Fruit fly (Drosophila melanogaster) whole organism, prepupa: Measurements from ENCODE around the gene GlyRS.

Source experiments
- Blimp-1 ChIP-seq: fragments of 200-800 bp; sonication (Bioruptor generic); optimal IDR thresholded peaks from 3 replicates; lab custom pipeline; 2017; ENCODE audit warnings: missing biosample characterization, missing genetic modification characterization, mild to moderate bottlenecking, moderate library complexity, missing genetic modification reagents
- CG10631 ChIP-seq: fragments of 200-800 bp; sonication (Bioruptor generic); optimal IDR thresholded peaks from 2 replicates; lab custom pipeline; 2016; ENCODE audit warnings: missing biosample characterization, missing genetic modification characterization
- CG10669 ChIP-seq: fragments of 200-800 bp; sonication (Bioruptor generic); optimal IDR thresholded peaks from 3 replicates; lab custom pipeline; 2018; ENCODE audit warnings: missing biosample characterization, mild to moderate bottlenecking, missing genetic modification characterization, moderate library complexity
- CG11762 ChIP-seq: fragments of 200-800 bp; sonication (Bioruptor generic); optimal IDR thresholded peaks from 3 replicates; lab custom pipeline; 2016; ENCODE audit warnings: missing biosample characterization, missing genetic modification characterization; ENCODE audit not compliant: insufficient read depth
- CG11902 ChIP-seq: fragments of 200-800 bp; sonication (Bioruptor generic); optimal IDR thresholded peaks from 3 replicates; lab custom pipeline; 2016; ENCODE audit warnings: missing biosample characterization, missing genetic modification characterization
- CG15336 ChIP-seq: fragments of 200-800 bp; sonication (Bioruptor generic); IDR thresholded peaks from 2 replicates; pipeline ENCODE4 v1.3.6; 2022; ENCODE audit warnings: missing biosample characterization, missing genetic modification characterization
- CG1621 ChIP-seq: fragments of 200-800 bp; sonication (Bioruptor generic); optimal IDR thresholded peaks from 3 replicates; lab custom pipeline; 2018; ENCODE audit warnings: missing biosample characterization, mild to moderate bottlenecking, missing genetic modification characterization
- CG16779 ChIP-seq: fragments of 200-800 bp; sonication (Bioruptor generic); optimal IDR thresholded peaks from 3 replicates; lab custom pipeline; 2017; ENCODE audit warnings: missing biosample characterization, mild to moderate bottlenecking, missing genetic modification characterization
- CG3032 ChIP-seq: fragments of 200-800 bp; optimal IDR thresholded peaks from 2 replicates; lab custom pipeline; 2019; ENCODE audit warnings: missing biosample characterization, mild to moderate bottlenecking, missing genetic modification characterization, moderate library complexity
- CG31627 ChIP-seq: fragments of 200-800 bp; sonication (Bioruptor generic); optimal IDR thresholded peaks from 3 replicates; lab custom pipeline; 2016; ENCODE audit warnings: missing biosample characterization, missing genetic modification characterization
- CG32006 ChIP-seq: fragments of 200-800 bp; sonication (Bioruptor generic); optimal IDR thresholded peaks from 3 replicates; lab custom pipeline; 2017; ENCODE audit warnings: missing biosample characterization, mild to moderate bottlenecking, missing genetic modification characterization
- CG3919 ChIP-seq: fragments of 200-800 bp; sonication (Bioruptor generic); optimal IDR thresholded peaks from 3 replicates; lab custom pipeline; 2016; ENCODE audit warnings: missing biosample characterization, missing genetic modification characterization
- CG4318 ChIP-seq: fragments of 200-800 bp; sonication (Bioruptor generic); optimal IDR thresholded peaks from 3 replicates; lab custom pipeline; 2017; ENCODE audit warnings: missing biosample characterization, mild to moderate bottlenecking, missing genetic modification characterization
- CG6163 ChIP-seq: fragments of 200-800 bp; sonication (Bioruptor generic); IDR thresholded peaks from 3 replicates; pipeline ENCODE4 v1.3.6; 2022; ENCODE audit warnings: missing biosample characterization, missing genetic modification characterization
- CG6276 ChIP-seq: fragments of 200-800 bp; sonication (Bioruptor generic); optimal IDR thresholded peaks from 2 replicates; lab custom pipeline; 2017; ENCODE audit warnings: missing biosample characterization, mild to moderate bottlenecking, missing genetic modification characterization
- CG6792 ChIP-seq: fragments of 200-800 bp; sonication (Bioruptor generic); optimal IDR thresholded peaks from 3 replicates; lab custom pipeline; 2016; ENCODE audit warnings: missing biosample characterization, missing genetic modification characterization
- CG6808 ChIP-seq: fragments of 200-800 bp; sonication (Bioruptor generic); optimal IDR thresholded peaks from 3 replicates; lab custom pipeline; 2017; ENCODE audit warnings: missing biosample characterization, missing genetic modification characterization, mild to moderate bottlenecking, moderate library complexity, missing genetic modification reagents
- CG6854 ChIP-seq: fragments of 200-800 bp; sonication (Bioruptor generic); optimal IDR thresholded peaks from 2 replicates; lab custom pipeline; 2017; ENCODE audit warnings: missing biosample characterization, mild to moderate bottlenecking, missing genetic modification characterization
- CG7368 ChIP-seq: fragments of 200-800 bp; sonication (Bioruptor generic); optimal IDR thresholded peaks from 3 replicates; lab custom pipeline; 2016; ENCODE audit warnings: missing biosample characterization, missing genetic modification characterization
- CG8119 ChIP-seq: fragments of 200-800 bp; sonication (Bioruptor generic); IDR thresholded peaks from 3 replicates; pipeline ENCODE4 v1.3.6; 2022; ENCODE audit warnings: missing biosample characterization, missing genetic modification characterization
- CG8319 ChIP-seq: fragments of 200-800 bp; sonication (Bioruptor generic); optimal IDR thresholded peaks from 3 replicates; lab custom pipeline; 2016; ENCODE audit warnings: missing biosample characterization, missing genetic modification characterization
- CG8632 ChIP-seq: fragments of 200-800 bp; sonication (Bioruptor generic); optimal IDR thresholded peaks from 3 replicates; lab custom pipeline; 2016; ENCODE audit warnings: missing biosample characterization, missing genetic modification characterization
- CG9139 ChIP-seq: fragments of 200-800 bp; sonication (Bioruptor generic); optimal IDR thresholded peaks from 3 replicates; lab custom pipeline; 2017; ENCODE audit warnings: missing biosample characterization, mild to moderate bottlenecking, missing genetic modification characterization
- Eip75B ChIP-seq: fragments of 200-800 bp; sonication (Bioruptor generic); optimal IDR thresholded peaks from 3 replicates; lab custom pipeline; 2016; ENCODE audit warnings: missing biosample characterization, missing genetic modification characterization
- Eip78C ChIP-seq: fragments of 200-800 bp; sonication (Bioruptor generic); peaks from one replicate; lab custom pipeline; 2016; ENCODE audit warnings: missing biosample characterization, missing genetic modification characterization
- Eip93F ChIP-seq: fragments of 200-800 bp; sonication (Bioruptor generic); optimal IDR thresholded peaks from 2 replicates; lab custom pipeline; 2016; ENCODE audit warnings: missing biosample characterization, mild to moderate bottlenecking, missing genetic modification characterization
- Ets21C ChIP-seq: fragments of 200-800 bp; sonication (Bioruptor generic); optimal IDR thresholded peaks from 3 replicates; lab custom pipeline; 2016; ENCODE audit warnings: missing biosample characterization, missing genetic modification characterization
- Ets96B ChIP-seq: fragments of 200-800 bp; optimal IDR thresholded peaks from 2 replicates; lab custom pipeline; 2019; ENCODE audit warnings: missing biosample characterization, mild to moderate bottlenecking, missing genetic modification characterization, moderate library complexity
- Gug ChIP-seq: fragments of 200-800 bp; sonication (Bioruptor generic); IDR thresholded peaks from 2 replicates; pipeline ENCODE4 v1.3.6; 2022; ENCODE audit warnings: missing biosample characterization, missing genetic modification characterization
- Hr38 ChIP-seq: sonication (Bioruptor generic); optimal IDR thresholded peaks from 2 replicates; lab custom pipeline; 2016; ENCODE audit warnings: missing biosample characterization, missing genetic modification characterization
- Hr39 ChIP-seq: fragments of 200-800 bp; sonication (Bioruptor generic); optimal IDR thresholded peaks from 2 replicates; lab custom pipeline; 2016; ENCODE audit warnings: missing biosample characterization, missing genetic modification characterization
- Hr4 ChIP-seq: fragments of 200-800 bp; sonication (Bioruptor generic); optimal IDR thresholded peaks from 3 replicates; lab custom pipeline; 2016; ENCODE audit warnings: missing biosample characterization, missing genetic modification characterization
- Lpt ChIP-seq: fragments of 200-800 bp; sonication (Bioruptor generic); optimal IDR thresholded peaks from 3 replicates; lab custom pipeline; 2016; ENCODE audit warnings: missing biosample characterization, missing genetic modification characterization
- Met ChIP-seq: fragments of 200-800 bp; sonication (Bioruptor generic); optimal IDR thresholded peaks from 3 replicates; lab custom pipeline; 2016; ENCODE audit warnings: missing biosample characterization, missing genetic modification characterization
- OdsH ChIP-seq: fragments of 200-800 bp; sonication (Bioruptor generic); optimal IDR thresholded peaks from 3 replicates; lab custom pipeline; 2016; ENCODE audit warnings: missing biosample characterization, missing genetic modification characterization
- Smox ChIP-seq: fragments of 200-800 bp; sonication (Bioruptor generic); optimal IDR thresholded peaks from 3 replicates; lab custom pipeline; 2016; ENCODE audit warnings: missing biosample characterization, missing genetic modification characterization
- Sox102F ChIP-seq: fragments of 200-800 bp; sonication (Bioruptor generic); optimal IDR thresholded peaks from 2 replicates; lab custom pipeline; 2016; ENCODE audit warnings: missing biosample characterization, mild to moderate bottlenecking, missing genetic modification characterization
- Sox14 ChIP-seq: fragments of 200-800 bp; sonication (Bioruptor generic); optimal IDR thresholded peaks from 3 replicates; lab custom pipeline; 2016; ENCODE audit warnings: missing biosample characterization, missing genetic modification characterization
- acj6 ChIP-seq: fragments of 200-800 bp; sonication (Bioruptor generic); optimal IDR thresholded peaks from 3 replicates; lab custom pipeline; 2016; ENCODE audit warnings: missing biosample characterization, missing genetic modification characterization
- cyc ChIP-seq: fragments of 200-800 bp; sonication (Bioruptor generic); optimal IDR thresholded peaks from 3 replicates; lab custom pipeline; 2016; ENCODE audit warnings: missing biosample characterization, missing genetic modification characterization
- dac ChIP-seq: fragments of 200-800 bp; sonication (Bioruptor generic); optimal IDR thresholded peaks from 2 replicates; lab custom pipeline; 2017; ENCODE audit warnings: missing biosample characterization, mild to moderate bottlenecking, missing genetic modification characterization
- dsx ChIP-seq: fragments of 200-800 bp; optimal IDR thresholded peaks from 3 replicates; lab custom pipeline; 2019; ENCODE audit warnings: missing biosample characterization, mild to moderate bottlenecking, missing genetic modification characterization, moderate library complexity; ENCODE audit not compliant: poor library complexity, severe bottlenecking
- eg ChIP-seq: fragments of 200-800 bp; sonication (Bioruptor generic); IDR thresholded peaks from 3 replicates; pipeline ENCODE4 v1.3.6; 2022; ENCODE audit warnings: missing biosample characterization, missing genetic modification characterization
- fd59A ChIP-seq: fragments of 200-800 bp; sonication (Bioruptor generic); optimal IDR thresholded peaks from 2 replicates; lab custom pipeline; 2017; ENCODE audit warnings: missing biosample characterization, mild to moderate bottlenecking, missing genetic modification characterization, missing genetic modification reagents
- lz ChIP-seq: fragments of 200-800 bp; sonication (Bioruptor generic); optimal IDR thresholded peaks from 3 replicates; lab custom pipeline; 2016; ENCODE audit warnings: missing biosample characterization, missing genetic modification characterization
- net ChIP-seq: fragments of 200-800 bp; sonication (Bioruptor generic); optimal IDR thresholded peaks from 3 replicates; lab custom pipeline; 2016; ENCODE audit warnings: missing biosample characterization, missing genetic modification characterization
- salr ChIP-seq, 2 experiments: fragments of 200-800 bp; sonication (Bioruptor generic); optimal IDR thresholded peaks; 3 replicates each; lab custom pipeline; 2016 to 2018; ENCODE audit warnings: missing biosample characterization in 2 of 2, missing genetic modification characterization in 2 of 2, mild to moderate bottlenecking in 1 of 2
- ss ChIP-seq, 2 experiments: fragments of 200-800 bp; sonication (Bioruptor generic); optimal IDR thresholded peaks; 2 replicates in 1 of 2; 3 replicates in 1 of 2; lab custom pipeline; 2017 to 2018; ENCODE audit warnings: mild to moderate bottlenecking in 2 of 2, missing biosample characterization in 2 of 2, missing genetic modification characterization in 2 of 2, moderate library complexity in 1 of 2
- svp ChIP-seq: fragments of 200-800 bp; sonication (Bioruptor generic); peaks from one replicate; lab custom pipeline; 2016; ENCODE audit warnings: missing biosample characterization, missing genetic modification characterization
- topi ChIP-seq: fragments of 200-800 bp; sonication (Bioruptor generic); optimal IDR thresholded peaks from 3 replicates; lab custom pipeline; 2016; ENCODE audit warnings: missing biosample characterization, missing genetic modification characterization
- vri ChIP-seq: fragments of 200-800 bp; sonication (Bioruptor generic); optimal IDR thresholded peaks from 3 replicates; lab custom pipeline; 2016; ENCODE audit warnings: missing biosample characterization, mild to moderate bottlenecking, missing genetic modification characterization

Gene GlyRS

dm6 chr3L:15107776-15108379 is 12.9 kb downstream of the GlyRS start:
- TF ChIP-seq Hr38 (GFP tag; lab: Kevin White, UChicago) (no peak), CG8632 (GFP tag; lab: Kevin White, UChicago) (peak; percentile 95), Sox14 (GFP tag; lab: Kevin White, UChicago) (peak; percentile 93), CG3032 (tag; lab: Kevin White, UChicago) (peak; percentile 96), Ets21C (GFP tag; lab: Kevin White, UChicago) (peak; percentile 90), Eip78C (GFP tag; lab: Kevin White, UChicago) (peak; percentile 99), CG11762 (GFP tag; lab: Kevin White, UChicago) (peak; percentile 91), Eip93F (GFP tag; lab: Kevin White, UChicago) (peak; percentile 91), Hr4 (GFP tag; lab: Kevin White, UChicago) (peak; percentile 95), CG8319 (GFP tag; lab: Kevin White, UChicago) (peak; percentile 91), CG11902 (GFP tag; lab: Kevin White, UChicago) (peak; percentile 94), acj6 (GFP tag; lab: Kevin White, UChicago) (peak; percentile 97), CG6808 (peak; percentile 96), topi (peak; percentile 93), cyc (GFP tag; lab: Kevin White, UChicago) (peak; percentile 91), CG15336 (GFP tag; lab: Robert Waterston, UW) (peak; percentile 96), CG6163 (GFP tag; lab: Robert Waterston, UW) (peak; percentile 82), CG4318 (GFP tag; lab: Kevin White, UChicago) (peak; percentile 95), dac (peak; percentile 91), CG10669 (GFP tag; lab: Kevin White, UChicago) (peak; percentile 95), Lpt (peak; percentile 87), CG6276 (GFP tag; lab: Kevin White, UChicago) (peak; percentile 94), Smox (GFP tag; lab: Kevin White, UChicago) (peak; percentile 94), Sox102F (peak; percentile 92), CG31627 (peak; percentile 91), fd59A (GFP tag; lab: Kevin White, UChicago) (peak; percentile 98), CG9139 (GFP tag; lab: Kevin White, UChicago) (peak; percentile 89), CG10631 (GFP tag; lab: Kevin White, UChicago) (peak; percentile 98), CG6854 (GFP tag; lab: Kevin White, UChicago) (peak; percentile 100), ss (GFP tag; optimal IDR thresholded peaks at IDR 0.05; lab: Kevin White, UChicago) (peak; percentile 95), Ets96B (peak; percentile 95), dsx (GFP tag; lab: Kevin White, UChicago) (peak; percentile 92), CG7368 (peak; percentile 89), Hr39 (GFP tag; lab: Kevin White, UChicago) (peak; percentile 87), vri (GFP tag; lab: Kevin White, UChicago) (peak; percentile 80), CG32006 (GFP tag; lab: Kevin White, UChicago) (peak; percentile 99), svp (GFP tag; lab: Kevin White, UChicago) (peak; percentile 97), CG6792 (GFP tag; lab: Kevin White, UChicago) (peak; percentile 97), salr (GFP tag; optimal IDR thresholded peaks at IDR 0.05; lab: Kevin White, UChicago) (peak; percentile 84 to 99), CG3919 (GFP tag; lab: Kevin White, UChicago) (peak; percentile 95), Blimp-1 (peak; percentile 85), Gug (GFP tag; lab: Robert Waterston, UW) (peak; percentile 86), Eip75B (GFP tag; lab: Kevin White, UChicago) (peak; percentile 95), CG1621 (tag; lab: Kevin White, UChicago) (peak; percentile 82), net (peak; percentile 96), CG8119 (GFP tag; lab: Robert Waterston, UW) (peak; percentile 97), OdsH (GFP tag; lab: Kevin White, UChicago) (peak; percentile 96), CG16779 (tag; lab: Kevin White, UChicago) (peak; percentile 94), Met (peak; percentile 94), eg (GFP tag; lab: Robert Waterston, UW) (peak; percentile 88), lz (peak; percentile 96)
